Fruit fly (Drosophila melanogaster) S2 (cell line): ENCODE data around the gene CG46515.
"Not testable (repeated sequence)": the region's sequence is repeated elsewhere in the genome, so short reads cannot be mapped to it uniquely, and the experiment has no call there.

Experiments used
- CG8478 ChIP-seq: fragments of >200 bp; optimal IDR thresholded peaks from 2 replicates; lab custom pipeline; 2018
- CTCF ChIP-seq, 2 experiments: fragments of >200 bp; optimal IDR thresholded peaks; 2 replicates each; lab custom pipeline; 2018

DNA sequence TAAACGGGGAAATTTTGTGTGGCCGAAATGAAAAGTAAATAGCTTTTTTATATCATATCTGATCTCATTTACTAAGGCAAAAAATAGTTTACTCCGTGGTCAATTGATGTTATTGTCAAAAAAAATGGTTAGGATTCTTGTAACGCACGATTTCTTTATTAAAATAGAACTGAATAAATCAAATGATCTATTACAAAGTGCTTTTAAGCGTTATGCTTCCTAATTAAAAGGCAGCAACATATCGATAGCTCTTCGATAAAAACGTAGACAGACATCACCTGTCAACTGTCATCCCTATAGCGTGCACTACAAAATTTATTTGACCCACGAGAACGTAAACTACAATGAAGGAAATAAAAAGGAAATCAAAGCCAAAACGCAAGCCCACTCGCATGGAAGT is 29.3 kb downstream of the CG46515 start, which contains the start of gene CG46519:
- not testable (repeated sequence) for TF ChIP-seq CTCF (optimal IDR thresholded peaks at IDR 0.05; lab: Kevin White, UChicago); CG8478
